Worm (Caenorhabditis elegans) whole organism, L4/young adult: ENCODE measurements around the gene F07C3.2.

ENCODE experiments used
- dao-5 ChIP-seq: sonication (generic microtip); optimal IDR thresholded peaks from 2 replicates; lab custom pipeline; 2016; ENCODE audit warnings: missing genotype, missing genetic modification characterization, moderate library complexity, missing compliant biosample characterization
- him-1 ChIP-seq: sonication (generic microtip); optimal IDR thresholded peaks from 2 replicates; lab custom pipeline; 2016; ENCODE audit warnings: missing genotype, missing genetic modification reagents, missing genetic modification characterization, missing compliant biosample characterization

DNA sequence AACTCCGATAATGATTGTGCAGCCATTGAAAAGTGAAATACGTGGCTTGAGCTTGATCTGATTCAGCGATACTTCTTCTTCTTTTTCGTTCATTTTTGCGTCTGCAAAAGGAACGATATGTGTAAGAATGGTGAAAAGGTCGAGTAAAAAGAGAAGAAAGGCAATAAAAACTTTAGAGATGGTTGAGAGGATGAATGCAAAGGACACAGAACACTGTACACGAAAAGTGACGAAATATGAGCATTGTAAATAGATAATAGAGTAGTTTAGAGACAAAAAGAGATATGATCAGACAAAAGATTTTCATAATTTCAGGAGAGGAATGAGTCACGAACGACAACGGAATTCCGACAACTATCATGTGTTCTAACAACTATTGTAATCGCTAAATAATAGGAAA, 20.4 kb downstream of the F07C3.2 start, which contains the start of gene aat-2:
- TF ChIP-seq him-1 (tag; lab: Kevin White, UChicago) (no peak), dao-5 (tag; lab: Kevin White, UChicago) (no peak)
